Fruit fly (Drosophila melanogaster): ENCODE measurements around the gene Dad1.

Gene Dad1

dm6 chr2L:8394840-8395239, 10.9 kb upstream of the Dad1 start, which contains the start of gene Peritrophin-15b:
Peritrophin-15b (minus strand) TSS chr2L:8394940.
- no peak for TF ChIP-seq ovo (GFP tag; optimal IDR thresholded peaks at IDR 0.05)
- no peak for TF ChIP-seq kay (GFP tag; ENCODE audit: borderline replicate concordance)
- TF ChIP-seq CG7045 (GFP tag; optimal IDR thresholded peaks at IDR 0.05) = no peak
- TF ChIP-seq bab1 (GFP tag; optimal IDR thresholded peaks at IDR 0.05) = no peak
- no peak for TF ChIP-seq Mnt (GFP tag; optimal IDR thresholded peaks at IDR 0.05)
- TF ChIP-seq CG7101 (tag; optimal IDR thresholded peaks at IDR 0.05) = no peak
- no peak for TF ChIP-seq tj (GFP tag; optimal IDR thresholded peaks at IDR 0.05)
- TF ChIP-seq CG14711 (tag; optimal IDR thresholded peaks at IDR 0.05) = no peak
- no peak for TF ChIP-seq Clk (GFP tag; optimal IDR thresholded peaks at IDR 0.05)
- TF ChIP-seq Crg-1 (GFP tag; optimal IDR thresholded peaks at IDR 0.05) = no peak
- TF ChIP-seq toe (GFP tag; optimal IDR thresholded peaks at IDR 0.05) = no peak
- no peak for TF ChIP-seq CG12768 (GFP tag; optimal IDR thresholded peaks at IDR 0.05)
- no peak for TF ChIP-seq pad (GFP tag; optimal IDR thresholded peaks at IDR 0.05)
- no peak for TF ChIP-seq CG11617 (GFP tag; optimal IDR thresholded peaks at IDR 0.05)
- TF ChIP-seq cnc (optimal IDR thresholded peaks at IDR 0.05) = no peak
- TF ChIP-seq CG5204 (GFP tag; optimal IDR thresholded peaks at IDR 0.05) = no peak

dm6 chr2L:8394180-8394579, 10.2 kb upstream of the Dad1 start, which contains the start of gene lectin-29Ca:
lectin-29Ca (minus strand) TSS chr2L:8394280.
- TF ChIP-seq CG14711 (tag; optimal IDR thresholded peaks at IDR 0.05) (no peak), CG1620 (GFP tag; optimal IDR thresholded peaks at IDR 0.05) (no peak), CG11617 (GFP tag; optimal IDR thresholded peaks at IDR 0.05) (no peak), Crg-1 (GFP tag; optimal IDR thresholded peaks at IDR 0.05) (no peak), tj (GFP tag; optimal IDR thresholded peaks at IDR 0.05) (no peak), CG33017 (tag; optimal IDR thresholded peaks at IDR 0.05) (no peak), Mnt (GFP tag; optimal IDR thresholded peaks at IDR 0.05) (no peak), Clk (GFP tag; optimal IDR thresholded peaks at IDR 0.05) (no peak), CG7101 (tag; optimal IDR thresholded peaks at IDR 0.05) (no peak)

dm6 chr2L:8393122-8393521, 9.2 kb upstream of the Dad1 start, which contains the start of gene Acp29AB:
Acp29AB (minus strand) TSS chr2L:8393222.
- TF ChIP-seq cnc (optimal IDR thresholded peaks at IDR 0.05) (no peak), CG12768 (GFP tag; optimal IDR thresholded peaks at IDR 0.05) (no peak), bab1 (GFP tag; optimal IDR thresholded peaks at IDR 0.05) (no peak), kay (GFP tag; ENCODE audit: borderline replicate concordance) (peak; percentile 62), CG14711 (tag; optimal IDR thresholded peaks at IDR 0.05) (no peak)

- TF ChIP-seq CG14711 (tag; optimal IDR thresholded peaks at IDR 0.05) = no peak
- TF ChIP-seq Clk (GFP tag; optimal IDR thresholded peaks at IDR 0.05) = no peak
- TF ChIP-seq CG7045 (GFP tag; optimal IDR thresholded peaks at IDR 0.05) = no peak
- TF ChIP-seq CG5204 (GFP tag; optimal IDR thresholded peaks at IDR 0.05) = no peak
- TF ChIP-seq toe (GFP tag; optimal IDR thresholded peaks at IDR 0.05) = no peak
- TF ChIP-seq Crg-1 (GFP tag; optimal IDR thresholded peaks at IDR 0.05) = no peak
- TF ChIP-seq CG11617 (GFP tag; optimal IDR thresholded peaks at IDR 0.05) = no peak
- no peak for TF ChIP-seq CG1620 (GFP tag; optimal IDR thresholded peaks at IDR 0.05)
- TF ChIP-seq cic (GFP tag; optimal IDR thresholded peaks at IDR 0.05) = no peak
- TF ChIP-seq CG12768 (GFP tag; optimal IDR thresholded peaks at IDR 0.05) = no peak
Observed at dm6 chr2L:8392298-8392697, 8.4 kb upstream of the Dad1 start, which contains the start of gene CG42820. CG42820 (minus strand) TSS chr2L:8392398.

dm6 chr2L:8389231-8389630, 5.3 kb upstream of the Dad1 start, which contains the start of gene CG42819:
CG42819 (minus strand) TSS chr2L:8389331.
- TF ChIP-seq pad (GFP tag; optimal IDR thresholded peaks at IDR 0.05) = no peak
- TF ChIP-seq CG7045 (GFP tag; optimal IDR thresholded peaks at IDR 0.05) = no peak
- no peak for TF ChIP-seq CG33017 (tag; optimal IDR thresholded peaks at IDR 0.05)
- TF ChIP-seq Clk (GFP tag; optimal IDR thresholded peaks at IDR 0.05) = no peak
- TF ChIP-seq CG12768 (GFP tag; optimal IDR thresholded peaks at IDR 0.05) = no peak
- no peak for TF ChIP-seq Mnt (GFP tag; optimal IDR thresholded peaks at IDR 0.05)
- no peak for TF ChIP-seq CG1620 (GFP tag; optimal IDR thresholded peaks at IDR 0.05)
- TF ChIP-seq CG11617 (GFP tag; optimal IDR thresholded peaks at IDR 0.05) = no peak
- no peak for TF ChIP-seq bab1 (GFP tag; optimal IDR thresholded peaks at IDR 0.05)
- no peak for TF ChIP-seq cnc (optimal IDR thresholded peaks at IDR 0.05)
- no peak for TF ChIP-seq Crg-1 (GFP tag; optimal IDR thresholded peaks at IDR 0.05)
- TF ChIP-seq CG7101 (tag; optimal IDR thresholded peaks at IDR 0.05) = no peak
- no peak for TF ChIP-seq cic (GFP tag; optimal IDR thresholded peaks at IDR 0.05)
- no peak for TF ChIP-seq CG5204 (GFP tag; optimal IDR thresholded peaks at IDR 0.05)
- TF ChIP-seq toe (GFP tag; optimal IDR thresholded peaks at IDR 0.05) = no peak
- no peak for TF ChIP-seq Hr96 (GFP tag; optimal IDR thresholded peaks at IDR 0.05)
- TF ChIP-seq CG14711 (tag; optimal IDR thresholded peaks at IDR 0.05) = no peak
- TF ChIP-seq kay (GFP tag; ENCODE audit: borderline replicate concordance) = no peak
- TF ChIP-seq tj (GFP tag; optimal IDR thresholded peaks at IDR 0.05) = no peak

dm6 chr2L:8385849-8386248, 1.9 kb upstream of the Dad1 start:
- TF ChIP-seq toe (GFP tag; optimal IDR thresholded peaks at IDR 0.05) = no peak
- peak; percentile 91 for TF ChIP-seq tj (GFP tag; optimal IDR thresholded peaks at IDR 0.05)

- TF ChIP-seq CG7101 (tag; optimal IDR thresholded peaks at IDR 0.05) (peak; percentile 12), Crg-1 (GFP tag; optimal IDR thresholded peaks at IDR 0.05) (no peak), kay (GFP tag; ENCODE audit: borderline replicate concordance) (peak; percentile 92), CG14711 (tag; optimal IDR thresholded peaks at IDR 0.05) (peak; percentile 6), CG12768 (GFP tag; optimal IDR thresholded peaks at IDR 0.05) (no peak), cic (GFP tag; optimal IDR thresholded peaks at IDR 0.05) (peak; percentile 2), tj (GFP tag; optimal IDR thresholded peaks at IDR 0.05) (no peak), CG7045 (GFP tag; optimal IDR thresholded peaks at IDR 0.05) (peak; percentile 62)
Observed at dm6 chr2L:8384985-8385519, 1.1 kb upstream of the Dad1 start.
